Worm (Caenorhabditis elegans) whole organism, L1 larva: ENCODE data around the gene C01G6.2.

Source experiments
- alr-1 ChIP-seq: fragments of 200-800 bp; sonication (Bioruptor generic); optimal IDR thresholded peaks from 2 replicates; lab custom pipeline; 2018; ENCODE audit warnings: borderline replicate concordance, mild to moderate bottlenecking, missing genetic modification characterization, missing compliant biosample characterization
- ama-1 ChIP-seq: fragments of 150-350 bp; optimal IDR thresholded peaks from 2 replicates; lab custom pipeline; 2014
- blmp-1 ChIP-seq: fragments of 150-350 bp; optimal IDR thresholded peaks from 2 replicates; lab custom pipeline; 2014; ENCODE audit warnings: missing biosample characterization, missing genetic modification characterization
- ceh-88 ChIP-seq: fragments of 200-800 bp; sonication (Bioruptor generic); IDR thresholded peaks from 2 replicates; pipeline ENCODE4 v1.3.6; 2022; ENCODE audit warnings: missing genetic modification characterization, missing compliant biosample characterization
- efl-1 ChIP-seq, 4 experiments: fragments of 150-350 bp; optimal IDR thresholded peaks in 3 of 4; peaks in 1 of 4; 1 replicate in 1 of 4; 2 replicates in 3 of 4; lab custom pipeline; 2014; ENCODE audit warnings: missing biosample characterization in 2 of 4, missing genetic modification characterization in 2 of 4, missing genetic modification reagents in 2 of 4
- efl-3 ChIP-seq: fragments of 200-800 bp; sonication (Bioruptor generic); optimal IDR thresholded peaks from 2 replicates; lab custom pipeline; 2018; ENCODE audit warnings: mild to moderate bottlenecking, missing genetic modification characterization, missing compliant biosample characterization
- egl-13 ChIP-seq: sonication (generic microtip); optimal IDR thresholded peaks from 2 replicates; lab custom pipeline; 2016; ENCODE audit warnings: missing genotype, missing genetic modification reagents, missing genetic modification characterization, missing compliant biosample characterization
- elt-3 ChIP-seq, 6 experiments: fragments of 150-350 bp in 1 of 6; sonication (generic microtip); optimal IDR thresholded peaks; 2 replicates each; lab custom pipeline; 2017 to 2018; ENCODE audit warnings: missing biosample characterization in 6 of 6, missing genetic modification characterization in 6 of 6, inconsistent platforms in 1 of 6
- hlh-17 ChIP-seq: fragments of 200-800 bp; sonication (Bioruptor generic); optimal IDR thresholded peaks from 2 replicates; lab custom pipeline; 2018; ENCODE audit warnings: missing genetic modification characterization, mild to moderate bottlenecking, missing compliant biosample characterization, moderate library complexity, borderline replicate concordance
- isw-1 ChIP-seq: fragments of 200-800 bp; sonication (Bioruptor generic); IDR thresholded peaks from 2 replicates; pipeline ENCODE4 v1.3.6; 2022; ENCODE audit warnings: missing genetic modification characterization, missing compliant biosample characterization
- lin-13 ChIP-seq: fragments of 150-350 bp; optimal IDR thresholded peaks from 2 replicates; lab custom pipeline; 2014; ENCODE audit warnings: missing biosample characterization, missing genetic modification reagents, missing genetic modification characterization
- lin-14 ChIP-seq: fragments of 200-800 bp; sonication (Bioruptor generic); optimal IDR thresholded peaks from 2 replicates; lab custom pipeline; 2018; ENCODE audit warnings: mild to moderate bottlenecking, missing genetic modification characterization, moderate library complexity, missing compliant biosample characterization
- lin-15B ChIP-seq: fragments of 150-350 bp; sonication (generic microtip); optimal IDR thresholded peaks from 3 replicates; lab custom pipeline; 2014; ENCODE audit warnings: missing biosample characterization, missing genetic modification characterization
- lin-35 ChIP-seq, 2 experiments: fragments of 150-350 bp; optimal IDR thresholded peaks; 2 replicates each; lab custom pipeline; 2014; ENCODE audit warnings: missing biosample characterization in 2 of 2, missing genetic modification characterization in 2 of 2, missing genetic modification reagents in 2 of 2
- lin-39 ChIP-seq: fragments of 150-350 bp; optimal IDR thresholded peaks from 2 replicates; lab custom pipeline; 2014; ENCODE audit warnings: missing biosample characterization, missing genetic modification reagents, missing genetic modification characterization
- lsy-2 ChIP-seq, 2 experiments: fragments of 150-350 bp; optimal IDR thresholded peaks; 2 replicates each; lab custom pipeline; 2014; ENCODE audit warnings: missing biosample characterization in 2 of 2, missing genetic modification characterization in 2 of 2
- mab-9 ChIP-seq: fragments of 200-800 bp; sonication (Bioruptor generic); IDR thresholded peaks from 2 replicates; pipeline ENCODE4 v1.3.6; 2022; ENCODE audit warnings: missing genetic modification reagents, missing genetic modification characterization, missing compliant biosample characterization
- mep-1 ChIP-seq: fragments of 150-350 bp; optimal IDR thresholded peaks from 2 replicates; lab custom pipeline; 2014; ENCODE audit warnings: missing biosample characterization, missing genetic modification characterization
- nhr-12 ChIP-seq: sonication (generic microtip); optimal IDR thresholded peaks from 2 replicates; lab custom pipeline; 2017; ENCODE audit warnings: missing biosample characterization, missing genetic modification characterization
- nhr-20 ChIP-seq: sonication (generic microtip); optimal IDR thresholded peaks from 2 replicates; lab custom pipeline; 2016; ENCODE audit warnings: mild to moderate bottlenecking, missing genetic modification characterization, missing compliant biosample characterization
- nhr-71 ChIP-seq: sonication (generic microtip); optimal IDR thresholded peaks from 2 replicates; lab custom pipeline; 2016; ENCODE audit warnings: mild to moderate bottlenecking, missing genetic modification characterization, moderate library complexity, missing compliant biosample characterization
- nhr-85 ChIP-seq: sonication (generic microtip); peaks from one replicate; lab custom pipeline; 2016; ENCODE audit warnings: missing genetic modification characterization, inconsistent platforms, missing compliant biosample characterization
- pag-3 ChIP-seq: sonication (generic microtip); optimal IDR thresholded peaks from 2 replicates; lab custom pipeline; 2017; ENCODE audit warnings: missing genetic modification characterization, mild to moderate bottlenecking, missing compliant biosample characterization, antibody characterized with exemption, borderline replicate concordance; ENCODE audit not compliant: insufficient read depth
- pqm-1 ChIP-seq: sonication (generic microtip); optimal IDR thresholded peaks from 3 replicates; lab custom pipeline; 2017; ENCODE audit warnings: missing biosample characterization, missing genetic modification characterization
- rnt-1 ChIP-seq: sonication (generic microtip); optimal IDR thresholded peaks from 2 replicates; lab custom pipeline; 2016; ENCODE audit warnings: mild to moderate bottlenecking, missing genetic modification characterization, moderate library complexity, missing compliant biosample characterization
- snpc-4 ChIP-seq: fragments of 150-350 bp; optimal IDR thresholded peaks from 2 replicates; lab custom pipeline; 2014; ENCODE audit warnings: missing biosample characterization, missing genetic modification characterization
- sup-37 ChIP-seq: fragments of 200-800 bp; sonication (Bioruptor generic); optimal IDR thresholded peaks from 2 replicates; lab custom pipeline; 2018; ENCODE audit warnings: mild to moderate bottlenecking, missing genetic modification characterization, missing compliant biosample characterization
- swsn-7 ChIP-seq: sonication (generic microtip); optimal IDR thresholded peaks from 2 replicates; lab custom pipeline; 2016; ENCODE audit warnings: missing genetic modification characterization, missing compliant biosample characterization
- unc-130 ChIP-seq: fragments of 150-350 bp; optimal IDR thresholded peaks from 2 replicates; lab custom pipeline; 2017; ENCODE audit warnings: missing biosample characterization, missing genetic modification characterization, inconsistent platforms
- unc-62 ChIP-seq: fragments of 150-350 bp; optimal IDR thresholded peaks from 2 replicates; lab custom pipeline; 2014; ENCODE audit warnings: missing biosample characterization, missing genetic modification reagents, missing genetic modification characterization
- unc-98 ChIP-seq: fragments of 200-800 bp; sonication (Bioruptor generic); IDR thresholded peaks from 2 replicates; pipeline ENCODE4 v1.3.6; 2022; ENCODE audit warnings: missing genetic modification characterization, missing compliant biosample characterization
- xbp-1 ChIP-seq: sonication (generic microtip); optimal IDR thresholded peaks from 2 replicates; lab custom pipeline; 2016; ENCODE audit warnings: missing genetic modification characterization, missing compliant biosample characterization
- zip-4 ChIP-seq: fragments of 200-800 bp; sonication (Bioruptor generic); optimal IDR thresholded peaks from 2 replicates; lab custom pipeline; 2018; ENCODE audit warnings: mild to moderate bottlenecking, missing genetic modification characterization, moderate library complexity, missing compliant biosample characterization
- ztf-11 ChIP-seq, 2 experiments: sonication (generic microtip); optimal IDR thresholded peaks; 2 replicates each; lab custom pipeline; 2016 to 2017; ENCODE audit warnings: missing genetic modification characterization in 2 of 2, missing biosample characterization in 1 of 2, missing compliant biosample characterization in 1 of 2
- ztf-4 ChIP-seq: fragments of 150-350 bp; optimal IDR thresholded peaks from 2 replicates; lab custom pipeline; 2014; ENCODE audit warnings: missing biosample characterization, missing genetic modification characterization

The C01G6.2 gene

DNA sequence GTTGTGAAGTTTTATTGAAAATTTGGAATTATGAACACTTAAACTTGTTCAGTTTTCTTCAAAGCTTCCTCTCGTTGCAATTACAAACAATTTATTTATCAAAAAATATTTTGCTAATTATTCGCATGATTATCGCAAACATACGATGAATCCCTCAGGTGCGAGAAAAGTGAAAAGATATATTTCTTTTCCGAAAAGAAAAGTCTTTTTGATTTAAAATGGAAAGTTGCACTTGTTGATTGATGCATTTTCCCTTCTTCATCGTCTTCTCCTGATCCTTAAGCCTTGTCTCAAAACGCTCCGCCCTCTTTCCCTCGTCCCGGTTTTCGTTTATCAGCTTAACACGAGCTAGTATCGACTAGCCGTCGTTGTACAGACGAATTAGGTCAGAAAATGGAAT is 34.4 kb upstream of the C01G6.2 start:
- TF ChIP-seq mep-1 (tag; lab: Kevin White, UChicago) (no peak), blmp-1 (tag; lab: Kevin White, UChicago) (peak; percentile 99)

- TF ChIP-seq swsn-7 (tag; lab: Kevin White, UChicago) (no peak), nhr-20 (tag; lab: Kevin White, UChicago) (no peak), snpc-4 (tag; lab: Kevin White, UChicago) (no peak)
Measured at ce11 chrII:9232923-9233322, 33.9 kb upstream of the C01G6.2 start, which contains the start of gene T26C5.2. Gene T26C5.2, plus strand, starts transcription at chrII:9233223.

DNA sequence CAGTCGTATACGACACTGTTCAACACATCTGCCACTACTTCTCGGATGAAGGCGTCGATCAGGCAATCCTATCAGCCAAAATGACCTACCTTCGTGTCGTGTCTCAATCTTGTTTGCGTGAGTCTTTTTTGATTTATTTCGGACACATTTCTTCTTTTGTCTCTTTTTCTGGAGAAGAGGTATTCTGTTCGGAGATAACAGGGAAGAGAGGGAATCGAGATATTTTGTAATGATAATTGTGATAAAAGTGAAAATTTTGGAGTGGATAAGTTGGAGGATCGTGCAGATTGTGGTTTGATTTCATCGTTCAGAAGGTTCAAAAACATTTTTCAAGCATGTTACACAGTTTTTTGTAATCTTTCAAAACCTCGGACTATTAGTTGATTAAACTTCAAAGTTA is 33.0 kb upstream of the C01G6.2 start:
- TF ChIP-seq blmp-1 (tag; lab: Kevin White, UChicago) = peak; percentile 95
- no peak for TF ChIP-seq sup-37 (GFP tag; lab: Kevin White, UChicago)

DNA sequence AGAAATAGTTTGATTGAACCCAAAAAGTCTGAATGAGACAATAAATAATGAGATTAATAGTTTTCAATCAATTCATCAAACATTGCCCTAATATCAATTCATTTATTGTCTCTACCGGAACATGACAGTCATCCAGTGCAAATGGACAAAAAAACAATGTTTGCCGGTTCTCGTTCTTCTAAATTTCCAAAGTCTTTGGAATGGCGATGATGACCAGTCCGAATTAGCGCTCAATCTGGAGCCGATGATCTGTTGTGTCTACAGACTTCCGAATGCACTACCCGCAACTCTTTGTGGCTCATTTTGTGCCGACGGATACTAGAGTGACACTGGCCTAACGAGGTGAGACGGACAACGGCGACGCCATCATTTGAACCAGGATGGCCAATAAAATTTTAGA is 30.6 kb upstream of the C01G6.2 start, which contains the start of gene T26C5.3:
TSS of gene T26C5.3 (plus strand) at position 301 of the 400 bp plus-strand sequence.
- TF ChIP-seq zip-4 (GFP tag; lab: Kevin White, UChicago) = no peak
- TF ChIP-seq lin-13 (GFP tag; lab: Kevin White, UChicago) = no peak
- no peak for TF ChIP-seq lin-39 (tag; lab: Kevin White, UChicago)

DNA sequence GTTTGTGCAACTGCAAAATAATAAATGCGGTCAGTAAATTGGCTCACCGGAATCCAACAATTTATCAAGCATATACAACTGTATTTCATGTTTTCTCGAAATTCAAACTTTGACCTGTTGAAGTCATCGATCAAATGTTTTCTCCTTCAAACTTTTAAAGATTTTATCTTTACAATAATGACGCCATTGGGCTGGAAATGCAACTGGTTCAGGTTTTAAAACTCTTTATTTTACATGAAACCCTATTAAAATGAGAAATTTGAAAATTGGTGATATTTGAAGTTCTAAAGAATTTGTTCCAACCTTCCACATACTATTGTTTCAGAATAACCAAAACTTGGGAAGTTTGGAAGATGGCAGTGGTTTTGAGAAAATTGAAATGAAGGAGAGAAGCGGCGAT is 29.9 kb upstream of the C01G6.2 start:
- TF ChIP-seq nhr-85 (tag; lab: Kevin White, UChicago) = peak; percentile 63
- TF ChIP-seq nhr-12 (tag; lab: Kevin White, UChicago) = no peak

DNA sequence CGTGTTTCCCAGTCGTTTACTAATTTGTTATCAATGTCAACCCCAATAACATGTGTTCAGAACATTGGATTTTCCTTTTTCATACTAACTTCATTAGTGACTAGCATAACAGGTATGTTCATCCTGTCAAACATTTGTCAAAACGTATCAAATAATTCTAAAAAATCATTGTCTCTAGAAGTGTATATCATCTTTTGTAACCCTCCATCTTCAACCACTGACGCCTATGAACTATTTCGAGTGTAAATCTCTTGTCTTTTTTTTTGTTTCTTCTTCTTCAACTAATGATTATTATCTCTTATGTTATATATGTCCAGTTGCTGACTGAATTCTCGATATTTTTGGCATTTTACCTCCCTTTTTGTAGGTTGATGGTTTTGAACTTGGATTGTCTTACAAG is 29.1 kb upstream of the C01G6.2 start:
- no peak for TF ChIP-seq pag-3 (tag; lab: Kevin White, UChicago)
- no peak for TF ChIP-seq mab-9 (GFP tag; lab: Robert Waterston, UW)
- no peak for TF ChIP-seq efl-3
- no peak for TF ChIP-seq efl-1 (optimal IDR thresholded peaks at IDR 0.05; lab: Kevin White, UChicago)
- TF ChIP-seq efl-1 (GFP tag; optimal IDR thresholded peaks at IDR 0.05 in 1 of 2; lab: Kevin White, UChicago) = peak in 1 of 2 experiments; percentile 84
- TF ChIP-seq hlh-17 (GFP tag; lab: Kevin White, UChicago) = no peak
- TF ChIP-seq ztf-4 (tag; lab: Kevin White, UChicago) = no peak
- no peak for TF ChIP-seq mep-1 (tag; lab: Kevin White, UChicago)
- no peak for TF ChIP-seq unc-62 (GFP tag; lab: Kevin White, UChicago)
- TF ChIP-seq pqm-1 (tag; lab: Kevin White, UChicago) = no peak
- peak; percentile 60 for TF ChIP-seq nhr-85 (tag; lab: Kevin White, UChicago)
- no peak for TF ChIP-seq unc-98 (GFP tag; lab: Robert Waterston, UW)
- no peak for TF ChIP-seq blmp-1 (tag; lab: Kevin White, UChicago)
- TF ChIP-seq unc-130 (tag; lab: Kevin White, UChicago) = no peak
- TF ChIP-seq lin-14 = peak; percentile 29
- no peak for TF ChIP-seq lin-15B (tag; lab: Kevin White, UChicago)
- no peak for TF ChIP-seq ceh-88 (GFP tag; lab: Robert Waterston, UW)
- peak in 1 of 6 experiments; percentile 46 for TF ChIP-seq elt-3 (tag; optimal IDR thresholded peaks at IDR 0.05; lab: Kevin White, UChicago)
- no peak for TF ChIP-seq ama-1 (lab: Kevin White, UChicago)
- TF ChIP-seq nhr-71 = no peak
- TF ChIP-seq xbp-1 (tag; lab: Kevin White, UChicago) = no peak

DNA sequence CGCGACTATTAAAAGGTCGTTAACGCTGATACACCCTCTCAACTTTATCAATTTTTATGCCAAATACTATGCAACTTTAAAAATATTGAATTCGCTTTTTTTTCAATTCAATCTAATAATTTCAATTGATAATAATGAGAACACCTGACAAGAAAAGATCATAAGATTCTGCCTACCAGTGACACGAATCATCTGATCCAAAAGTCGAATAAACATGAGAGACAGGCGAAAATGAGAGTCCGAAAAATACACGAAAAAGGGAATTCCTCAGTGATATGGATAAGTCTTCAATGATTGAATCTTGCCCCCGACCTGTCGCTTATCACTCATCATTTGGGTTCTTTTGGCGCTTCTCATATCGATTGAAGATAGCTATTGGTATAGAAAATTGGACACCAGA is 25.2 kb upstream of the C01G6.2 start:
- TF ChIP-seq lin-39 (tag; lab: Kevin White, UChicago) (no peak), rnt-1 (tag; lab: Kevin White, UChicago) (no peak), efl-1 (optimal IDR thresholded peaks at IDR 0.05; lab: Kevin White, UChicago) (no peak), efl-1 (GFP tag; optimal IDR thresholded peaks at IDR 0.05 in 1 of 2; lab: Kevin White, UChicago) (peak in 1 of 2 experiments; percentile 64), lin-35 (GFP tag; optimal IDR thresholded peaks at IDR 0.05; lab: Kevin White, UChicago) (peak in 1 of 2 experiments; percentile 11), lsy-2 (tag; optimal IDR thresholded peaks at IDR 0.05; lab: Kevin White, UChicago) (no peak), elt-3 (tag; optimal IDR thresholded peaks at IDR 0.05; lab: Kevin White, UChicago) (peak in 1 of 6 experiments; percentile 26), sup-37 (GFP tag; lab: Kevin White, UChicago) (no peak), blmp-1 (tag; lab: Kevin White, UChicago) (peak; percentile 87), isw-1 (no peak), ztf-11 (tag; optimal IDR thresholded peaks at IDR 0.05; lab: Kevin White, UChicago) (no peak), nhr-20 (tag; lab: Kevin White, UChicago) (peak; percentile 13), nhr-85 (tag; lab: Kevin White, UChicago) (peak; percentile 46), alr-1 (tag; lab: Kevin White, UChicago) (no peak), egl-13 (no peak)
